Comparison of ENCODE assay signal across 1 worm cellular context in the genomic region with DNA sequence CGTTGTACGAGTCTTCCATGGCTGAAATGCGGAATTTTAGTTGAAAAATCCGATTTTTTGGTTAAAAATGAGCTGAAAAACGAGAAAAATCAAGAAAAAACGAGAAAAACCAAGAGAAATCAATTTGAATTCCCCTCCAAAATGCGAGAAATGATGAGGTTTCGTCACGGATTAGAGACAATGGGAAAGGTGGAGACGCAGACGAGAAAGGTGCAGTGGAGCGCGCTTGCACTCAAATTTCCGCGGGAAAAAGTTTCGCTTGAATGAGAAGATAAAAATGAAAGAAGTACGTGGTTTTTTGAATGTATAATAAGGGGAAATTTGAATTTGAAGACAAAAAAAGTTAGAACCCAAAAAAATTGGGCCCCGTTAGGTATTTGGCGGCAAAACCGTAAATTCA.
TF ChIP-seq lines count a peak whose summit lies in the region.

efl-1 (minus strand) TSS at position 21 of the 400 bp plus-strand sequence.

TF ChIP-seq in whole organism, L4 larva, 104 proteins besides CTCF, POLR2A, EP300 and RAD21 (continued from another document):
- TF ChIP-seq nhr-25 (tag; optimal IDR thresholded peaks at IDR 0.05; lab: Kevin White, UChicago; ENCODE audit: borderline replicate concordance, insufficient read depth) (peak; percentile 52), ztf-7 (tag; optimal IDR thresholded peaks at IDR 0.05; lab: Kevin White, UChicago) (peak; percentile 80), zfp-3 (GFP tag; conservative IDR thresholded peaks at IDR 0.05; lab: Robert Waterston, UW) (0 out of 2 replicates have a peak, but pooled peaks have one; percentile 39), nhr-42 (GFP tag; IDR thresholded peaks at IDR 0.05; lab: Robert Waterston, UW) (peak; percentile 38; the same call in 1 of the 2 replicates), mdt-29 (GFP tag; IDR thresholded peaks at IDR 0.05; lab: Robert Waterston, UW) (peak; percentile 64; the same call in 1 of the 2 replicates), ceh-20 (GFP tag; IDR thresholded peaks at IDR 0.05; lab: Robert Waterston, UW) (peak; percentile 90), hlh-30 (tag; optimal IDR thresholded peaks at IDR 0.05; lab: Kevin White, UChicago; ENCODE audit: insufficient read depth) (peak; percentile 89), Y48G9A.11 (GFP tag; IDR thresholded peaks at IDR 0.05; lab: Robert Waterston, UW) (0 out of 2 replicates have a peak, but pooled peaks have one; percentile 8), mxl-2 (GFP tag; conservative IDR thresholded peaks at IDR 0.05; lab: Robert Waterston, UW) (no peak), nhr-6 (tag; optimal IDR thresholded peaks at IDR 0.05; lab: Kevin White, UChicago) (peak; percentile 94), nhr-102 (tag; optimal IDR thresholded peaks at IDR 0.05; lab: Kevin White, UChicago) (peak; percentile 79), aly-2 (tag; optimal IDR thresholded peaks at IDR 0.05; lab: Kevin White, UChicago) (no peak), mep-1 (tag; optimal IDR thresholded peaks at IDR 0.05; lab: Kevin White, UChicago) (peak; percentile 86), ctbp-1 (GFP tag; IDR thresholded peaks at IDR 0.05; lab: Robert Waterston, UW) (no peak), ama-1 (optimal IDR thresholded peaks at IDR 0.05; lab: Kevin White, UChicago) (peak; percentile 66), lsy-2 (tag; optimal IDR thresholded peaks at IDR 0.05; lab: Kevin White, UChicago) (peak; percentile 22 to 93), mes-2 (tag; optimal IDR thresholded peaks at IDR 0.05; lab: Kevin White, UChicago; ENCODE audit: poor library complexity, severe bottlenecking) (peak; percentile 94), egl-27 (tag; optimal IDR thresholded peaks at IDR 0.05; lab: Kevin White, UChicago) (no peak), lin-38 (GFP tag; IDR thresholded peaks at IDR 0.05; lab: Robert Waterston, UW) (peak; percentile 99), lin-13 (GFP tag; optimal IDR thresholded peaks at IDR 0.05; lab: Kevin White, UChicago) (peak; percentile 71), nhr-76 (tag; optimal IDR thresholded peaks at IDR 0.05; lab: Kevin White, UChicago) (peak; percentile 4), lin-29 (GFP tag; IDR thresholded peaks at IDR 0.05; lab: Robert Waterston, UW) (peak; percentile 57; the same call in 1 of the 2 replicates), ZK337.2 (GFP tag; IDR thresholded peaks at IDR 0.05; lab: Robert Waterston, UW) (no peak), T20F7.1 (GFP tag; optimal IDR thresholded peaks at IDR 0.05; lab: Kevin White, UChicago) (peak; percentile 67), F37D6.2 (tag; optimal IDR thresholded peaks at IDR 0.05; lab: Kevin White, UChicago) (peak; percentile 55), nhr-237 (tag; optimal IDR thresholded peaks at IDR 0.05; lab: Kevin White, UChicago) (no peak), dve-1 (tag; optimal IDR thresholded peaks at IDR 0.05; lab: Kevin White, UChicago; ENCODE audit: insufficient read depth) (peak; percentile 89), aha-1 (tag; lab: Kevin White, UChicago) (peak; percentile 98), jun-1 (tag; optimal IDR thresholded peaks at IDR 0.05; lab: Kevin White, UChicago) (peak; percentile 62), ceh-32 (tag; optimal IDR thresholded peaks at IDR 0.05; lab: Kevin White, UChicago; ENCODE audit: poor library complexity) (no peak), Y75B8A.6 (GFP tag; IDR thresholded peaks at IDR 0.05; lab: Robert Waterston, UW) (no peak)
